Fruit fly (Drosophila melanogaster) S2 (cell line): ENCODE data around the gene CG43248.

ENCODE experiments used
- CG8478 ChIP-seq: fragments of >200 bp; optimal IDR thresholded peaks from 2 replicates; lab custom pipeline; 2018
- CTCF ChIP-seq, 2 experiments: fragments of >200 bp; optimal IDR thresholded peaks; 2 replicates each; lab custom pipeline; 2018

DNA sequence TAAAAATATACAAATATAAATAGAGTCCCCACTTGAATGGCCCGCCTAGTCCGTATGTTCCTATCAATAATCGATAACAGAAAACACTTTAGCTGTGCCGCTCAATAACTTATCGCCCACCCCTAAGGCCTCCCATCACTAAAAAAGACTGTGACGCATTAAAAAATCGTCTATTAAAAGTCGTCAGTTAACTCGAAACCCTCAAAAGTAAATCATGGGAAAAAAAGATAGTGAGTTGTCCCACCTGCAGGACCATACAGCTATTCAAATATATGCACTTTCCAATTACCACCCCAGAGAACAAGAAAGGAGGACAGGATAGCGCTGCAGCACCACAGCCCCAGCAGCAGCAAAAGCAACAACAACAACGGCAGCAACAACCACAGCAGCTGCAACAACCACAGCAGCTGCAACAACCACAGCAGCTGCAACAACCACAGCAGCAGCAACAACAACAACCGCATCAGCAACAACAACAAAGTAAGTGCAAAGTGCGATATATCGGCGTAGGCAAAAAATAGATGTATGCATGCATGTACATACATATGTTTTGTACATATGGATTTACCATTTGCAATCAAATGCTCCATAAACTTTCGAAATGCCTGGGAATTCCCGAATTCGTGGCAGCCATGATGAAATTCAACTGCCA, 22.8 kb upstream of the CG43248 start, which contains the start of gene AGO2:
- TF ChIP-seq CG8478 (lab: Kevin White, UChicago) (no peak), CTCF (optimal IDR thresholded peaks at IDR 0.05; lab: Kevin White, UChicago) (peak; percentile 54 to 67)
